Fruit fly (Drosophila melanogaster) whole organism, embryonic: ENCODE data around the gene mthl9.

Experiments
- Asciz ChIP-seq: fragments of 200-800 bp; sonication (Bioruptor generic); optimal IDR thresholded peaks from 2 replicates; lab custom pipeline; 2017; ENCODE audit warnings: missing biosample characterization, mild to moderate bottlenecking, missing genetic modification characterization, missing genetic modification reagents
- Bgb ChIP-seq: fragments of 200-800 bp; sonication (Bioruptor generic); IDR thresholded peaks from 2 replicates; pipeline ENCODE4 v1.3.6; 2022; ENCODE audit warnings: missing biosample characterization, missing genetic modification characterization; ENCODE audit not compliant: partially characterized antibody
- C15 ChIP-seq: fragments of 200-800 bp; sonication (Bioruptor generic); IDR thresholded peaks from 3 replicates; pipeline ENCODE4 v1.3.6; 2022; ENCODE audit warnings: missing biosample characterization, missing genetic modification characterization
- CG10366 ChIP-seq: fragments of 200-800 bp; sonication (Bioruptor generic); IDR thresholded peaks from 2 replicates; pipeline ENCODE4 v1.3.6; 2022; ENCODE audit warnings: missing biosample characterization, missing genetic modification characterization
- CG10431 ChIP-seq: fragments of 200-800 bp; sonication (Bioruptor generic); optimal IDR thresholded peaks from 3 replicates; lab custom pipeline; 2018; ENCODE audit warnings: missing biosample characterization, mild to moderate bottlenecking, missing genetic modification characterization
- CG10959 ChIP-seq: fragments of 200-800 bp; sonication (Bioruptor generic); IDR thresholded peaks from 2 replicates; pipeline ENCODE4 v1.3.6; 2022; ENCODE audit warnings: missing biosample characterization, missing genetic modification characterization
- CG11696 ChIP-seq: fragments of 200-800 bp; sonication (Bioruptor generic); IDR thresholded peaks from 2 replicates; pipeline ENCODE4 v1.3.6; 2022; ENCODE audit warnings: missing biosample characterization, missing genetic modification characterization
- CG12744 ChIP-seq: fragments of 200-800 bp; sonication (Bioruptor generic); optimal IDR thresholded peaks from 2 replicates; lab custom pipeline; 2016; ENCODE audit warnings: missing biosample characterization, missing genetic modification characterization
- CG17829 ChIP-seq: fragments of 200-800 bp; optimal IDR thresholded peaks from 2 replicates; lab custom pipeline; 2019; ENCODE audit warnings: missing biosample characterization, mild to moderate bottlenecking, missing genetic modification characterization, moderate library complexity
- CG1832 ChIP-seq: fragments of 200-800 bp; sonication (Bioruptor generic); optimal IDR thresholded peaks from 2 replicates; lab custom pipeline; 2017; ENCODE audit warnings: missing biosample characterization, mild to moderate bottlenecking, missing genetic modification characterization, inconsistent platforms
- CG30020 ChIP-seq: fragments of 200-800 bp; optimal IDR thresholded peaks from 2 replicates; lab custom pipeline; 2019; ENCODE audit warnings: missing biosample characterization, mild to moderate bottlenecking, missing genetic modification characterization, moderate library complexity
- CG31365 ChIP-seq: fragments of 200-800 bp; sonication (Bioruptor generic); optimal IDR thresholded peaks from 2 replicates; lab custom pipeline; 2018; ENCODE audit warnings: missing biosample characterization, mild to moderate bottlenecking, missing genetic modification characterization
- CG5245 ChIP-seq: fragments of 200-800 bp; sonication (Bioruptor generic); optimal IDR thresholded peaks from 3 replicates; lab custom pipeline; 2016; ENCODE audit warnings: missing biosample characterization, missing genetic modification characterization
- CG5953 ChIP-seq: fragments of 200-800 bp; sonication (Bioruptor generic); IDR thresholded peaks from 2 replicates; pipeline ENCODE4 v1.3.6; 2022; ENCODE audit warnings: missing biosample characterization, missing genetic modification characterization
- CG6175 ChIP-seq: fragments of 200-800 bp; sonication (Bioruptor generic); IDR thresholded peaks from 3 replicates; pipeline ENCODE4 v1.3.6; 2022; ENCODE audit warnings: missing biosample characterization, missing genetic modification characterization
- CG6689 ChIP-seq: fragments of 200-800 bp; sonication (Bioruptor generic); IDR thresholded peaks from 2 replicates; pipeline ENCODE4 v1.3.6; 2022; ENCODE audit warnings: missing biosample characterization, missing genetic modification characterization
- CG7556 ChIP-seq: fragments of 200-800 bp; sonication (Bioruptor generic); optimal IDR thresholded peaks from 2 replicates; lab custom pipeline; 2017; ENCODE audit warnings: missing biosample characterization, mild to moderate bottlenecking, missing genetic modification characterization
- CG9727 ChIP-seq: fragments of 200-800 bp; sonication (Bioruptor generic); optimal IDR thresholded peaks from 3 replicates; lab custom pipeline; 2017; ENCODE audit warnings: missing biosample characterization, mild to moderate bottlenecking, missing genetic modification characterization
- CG9797 ChIP-seq: fragments of 200-800 bp; sonication (Bioruptor generic); optimal IDR thresholded peaks from 3 replicates; lab custom pipeline; 2018; ENCODE audit warnings: missing biosample characterization, mild to moderate bottlenecking, missing genetic modification characterization
- Dip2 ChIP-seq: fragments of 200-800 bp; sonication (Bioruptor generic); IDR thresholded peaks from 2 replicates; pipeline ENCODE4 v1.3.6; 2022; ENCODE audit warnings: missing biosample characterization, missing genetic modification characterization
- Doc2 ChIP-seq: fragments of 200-800 bp; sonication (Bioruptor generic); IDR thresholded peaks from 2 replicates; pipeline ENCODE4 v1.3.6; 2022; ENCODE audit warnings: missing biosample characterization, missing genetic modification characterization
- Doc3 ChIP-seq: fragments of 200-800 bp; sonication (Bioruptor generic); IDR thresholded peaks from 3 replicates; pipeline ENCODE4 v1.3.6; 2022; ENCODE audit warnings: missing biosample characterization, missing genetic modification characterization; ENCODE audit not compliant: partially characterized antibody
- Fer3 ChIP-seq: fragments of 200-800 bp; sonication (Bioruptor generic); optimal IDR thresholded peaks from 2 replicates; lab custom pipeline; 2018; ENCODE audit warnings: missing biosample characterization, mild to moderate bottlenecking, missing genetic modification characterization, moderate library complexity
- H15 ChIP-seq: fragments of 200-800 bp; sonication (Bioruptor generic); IDR thresholded peaks from 3 replicates; pipeline ENCODE4 v1.3.6; 2022; ENCODE audit warnings: missing biosample characterization, missing genetic modification characterization
- Hmr ChIP-seq: fragments of 200-800 bp; sonication (Bioruptor generic); optimal IDR thresholded peaks from 3 replicates; lab custom pipeline; 2017; ENCODE audit warnings: mild to moderate bottlenecking, missing biosample characterization, missing genetic modification reagents, missing genetic modification characterization
- Hr51 ChIP-seq, 2 experiments: fragments of 200-800 bp; sonication (Bioruptor generic); optimal IDR thresholded peaks; 2 replicates in 1 of 2; 3 replicates in 1 of 2; lab custom pipeline; 2016 to 2018; ENCODE audit warnings: missing biosample characterization in 2 of 2, missing genetic modification characterization in 2 of 2, mild to moderate bottlenecking in 1 of 2, moderate library complexity in 1 of 2
- Lpt ChIP-seq: fragments of >200 bp; optimal IDR thresholded peaks from 2 replicates; lab custom pipeline; 2018; ENCODE audit warnings: missing biosample characterization, missing genetic modification characterization
- Med ChIP-seq: fragments of 200-800 bp; sonication (Bioruptor generic); peaks from one replicate; lab custom pipeline; 2016; ENCODE audit warnings: missing biosample characterization, missing genetic modification characterization, mild to moderate bottlenecking, inconsistent platforms, moderate library complexity
- NC2β ChIP-seq: fragments of 200-800 bp; sonication (Bioruptor generic); optimal IDR thresholded peaks from 2 replicates; lab custom pipeline; 2016; ENCODE audit warnings: missing biosample characterization, missing genetic modification characterization
- Nf-YC ChIP-seq: fragments of 200-800 bp; optimal IDR thresholded peaks from 3 replicates; lab custom pipeline; 2019; ENCODE audit warnings: missing biosample characterization, mild to moderate bottlenecking, missing genetic modification characterization, moderate library complexity
- Scr ChIP-seq: fragments of 200-800 bp; sonication (Bioruptor generic); IDR thresholded peaks from 2 replicates; pipeline ENCODE4 v1.3.6; 2022; ENCODE audit warnings: missing biosample characterization, missing genetic modification characterization; ENCODE audit not compliant: partially characterized antibody
- Sox102F ChIP-seq: fragments of 200-800 bp; sonication (Bioruptor generic); optimal IDR thresholded peaks from 2 replicates; lab custom pipeline; 2018; ENCODE audit warnings: missing biosample characterization, mild to moderate bottlenecking, missing genetic modification characterization, moderate library complexity
- TFAM ChIP-seq: fragments of 200-800 bp; sonication (Bioruptor generic); optimal IDR thresholded peaks from 2 replicates; lab custom pipeline; 2017; ENCODE audit warnings: missing biosample characterization, missing genetic modification characterization, inconsistent platforms
- aop ChIP-seq: fragments of 200-800 bp; sonication (Bioruptor generic); IDR thresholded peaks from 2 replicates; pipeline ENCODE4 v1.3.6; 2022; ENCODE audit warnings: missing biosample characterization, missing genetic modification characterization
- bab2 ChIP-seq: fragments of 200-800 bp; sonication (Bioruptor generic); optimal IDR thresholded peaks from 2 replicates; lab custom pipeline; 2016; ENCODE audit warnings: missing biosample characterization, missing genetic modification characterization
- chn ChIP-seq: fragments of 200-800 bp; sonication (Bioruptor generic); optimal IDR thresholded peaks from 2 replicates; lab custom pipeline; 2016; ENCODE audit warnings: missing biosample characterization, missing genetic modification characterization
- dm ChIP-seq: fragments of 200-800 bp; sonication (Bioruptor generic); optimal IDR thresholded peaks from 3 replicates; lab custom pipeline; 2016; ENCODE audit warnings: missing biosample characterization, missing genetic modification characterization
- dpn ChIP-seq, 2 experiments: fragments of 200-800 bp; sonication (Bioruptor generic); optimal IDR thresholded peaks; 3 replicates each; lab custom pipeline; 2016; ENCODE audit warnings: missing biosample characterization in 2 of 2, missing genetic modification characterization in 2 of 2
- fd3F ChIP-seq: fragments of 200-800 bp; sonication (Bioruptor generic); optimal IDR thresholded peaks from 2 replicates; lab custom pipeline; 2018; ENCODE audit warnings: missing biosample characterization, mild to moderate bottlenecking, missing genetic modification characterization, moderate library complexity
- fru ChIP-seq: fragments of >200 bp; optimal IDR thresholded peaks from 2 replicates; lab custom pipeline; 2017
- gro ChIP-seq: fragments of 200-800 bp; sonication (Bioruptor generic); optimal IDR thresholded peaks from 2 replicates; lab custom pipeline; 2016; ENCODE audit warnings: missing biosample characterization, missing genetic modification characterization
- klu ChIP-seq: fragments of 200-800 bp; sonication (Bioruptor generic); IDR thresholded peaks from 2 replicates; pipeline ENCODE4 v1.3.6; 2022; ENCODE audit warnings: missing biosample characterization, missing genetic modification characterization
- kni ChIP-seq: fragments of 200-800 bp; sonication (Bioruptor generic); optimal IDR thresholded peaks from 3 replicates; lab custom pipeline; 2017; ENCODE audit warnings: mild to moderate bottlenecking, missing biosample characterization, missing genetic modification reagents, missing genetic modification characterization
- oc ChIP-seq: fragments of 200-800 bp; sonication (Bioruptor generic); optimal IDR thresholded peaks from 2 replicates; lab custom pipeline; 2018; ENCODE audit warnings: missing biosample characterization, mild to moderate bottlenecking, missing genetic modification characterization, moderate library complexity
- schlank ChIP-seq: fragments of 200-800 bp; sonication (Bioruptor generic); optimal IDR thresholded peaks from 2 replicates; lab custom pipeline; 2018; ENCODE audit warnings: missing biosample characterization, mild to moderate bottlenecking, missing genetic modification characterization
- slou ChIP-seq: fragments of 200-800 bp; sonication (Bioruptor generic); optimal IDR thresholded peaks from 3 replicates; lab custom pipeline; 2016; ENCODE audit warnings: missing biosample characterization, missing genetic modification characterization
- slp2 ChIP-seq: fragments of 200-800 bp; sonication (Bioruptor generic); optimal IDR thresholded peaks from 2 replicates; lab custom pipeline; 2016; ENCODE audit warnings: missing biosample characterization, missing genetic modification characterization
- sob ChIP-seq: fragments of 200-800 bp; sonication (Bioruptor generic); IDR thresholded peaks from 2 replicates; pipeline ENCODE4 v1.3.6; 2022; ENCODE audit warnings: missing biosample characterization, missing genetic modification characterization
- stc ChIP-seq: fragments of 200-800 bp; sonication (Bioruptor generic); IDR thresholded peaks from 2 replicates; pipeline ENCODE4 v1.3.6; 2022; ENCODE audit warnings: missing biosample characterization, missing genetic modification characterization
- usp ChIP-seq: fragments of >200 bp; optimal IDR thresholded peaks from 2 replicates; lab custom pipeline; 2017; ENCODE audit warnings: missing biosample characterization, missing genetic modification characterization
- wdn ChIP-seq: fragments of 200-800 bp; sonication (Bioruptor generic); IDR thresholded peaks from 2 replicates; pipeline ENCODE4 v1.3.6; 2022; ENCODE audit warnings: missing biosample characterization, missing genetic modification characterization

mthl9 gene

dm6 chr3L:292146-292776, 39.8 kb downstream of the mthl9 start (continued):
- TF ChIP-seq CG5953: no peak
- no peak for TF ChIP-seq slp2 (GFP tag; lab: Kevin White, UChicago)
- peak; percentile 46 for TF ChIP-seq gro (GFP tag; lab: Kevin White, UChicago)
- TF ChIP-seq CG11696 (GFP tag; lab: Robert Waterston, UW): no peak
- 0 out of 2 replicates have a peak, but pooled peaks have one; percentile 27 for TF ChIP-seq CG6689 (GFP tag; lab: Robert Waterston, UW)
- TF ChIP-seq TFAM (GFP tag; lab: Kevin White, UChicago): no peak
- no peak for TF ChIP-seq fru (lab: Kevin White, UChicago)
- peak; percentile 17 for TF ChIP-seq dm (GFP tag; lab: Kevin White, UChicago)
- no peak for TF ChIP-seq Dip2
- TF ChIP-seq Fer3 (tag; lab: Kevin White, UChicago): no peak
- TF ChIP-seq Bgb (GFP tag; lab: Robert Waterston, UW): peak; percentile 10; the same call in 1 of the 2 replicates
- peak; percentile 79 for TF ChIP-seq Med (GFP tag; lab: Kevin White, UChicago)
- peak in 1 of 2 experiments; percentile 17 for TF ChIP-seq Hr51 (GFP tag; optimal IDR thresholded peaks at IDR 0.05; lab: Kevin White, UChicago)
- peak; percentile 48 for TF ChIP-seq Hmr (GFP tag; lab: Kevin White, UChicago)
- no peak for TF ChIP-seq fd3F (GFP tag; lab: Kevin White, UChicago)
- peak; percentile 41 for TF ChIP-seq sob (GFP tag; lab: Robert Waterston, UW)
- peak in 1 of 2 experiments; percentile 10 for TF ChIP-seq dpn (GFP tag; optimal IDR thresholded peaks at IDR 0.05; lab: Kevin White, UChicago)
- TF ChIP-seq kni (GFP tag; lab: Kevin White, UChicago): peak; percentile 56
- TF ChIP-seq wdn (GFP tag; lab: Robert Waterston, UW): no peak
- no peak for TF ChIP-seq CG10366 (GFP tag; lab: Robert Waterston, UW)
- TF ChIP-seq Lpt (GFP tag; lab: Kevin White, UChicago): no peak
- 0 out of 3 replicates have a peak, but pooled peaks have one; percentile 6 for TF ChIP-seq H15 (GFP tag; lab: Robert Waterston, UW)
- no peak for TF ChIP-seq CG30020 (tag; lab: Kevin White, UChicago)
- TF ChIP-seq Sox102F (GFP tag; lab: Kevin White, UChicago): no peak
- TF ChIP-seq CG12744 (GFP tag; lab: Kevin White, UChicago): no peak
- TF ChIP-seq slou (GFP tag; lab: Kevin White, UChicago): no peak
- TF ChIP-seq CG31365 (tag; lab: Kevin White, UChicago): peak; percentile 8
- TF ChIP-seq CG5245: no peak
- no peak for TF ChIP-seq aop (GFP tag; lab: Robert Waterston, UW)
- no peak for TF ChIP-seq CG9727
- no peak for TF ChIP-seq CG1832 (GFP tag; lab: Kevin White, UChicago)
- peak; percentile 11 for TF ChIP-seq Nf-YC (tag; lab: Kevin White, UChicago)
- peak; percentile 7 for TF ChIP-seq chn (GFP tag; lab: Kevin White, UChicago)
- TF ChIP-seq usp (GFP tag; lab: Kevin White, UChicago): no peak
- TF ChIP-seq oc: no peak
- no peak for TF ChIP-seq schlank
- TF ChIP-seq Doc3 (GFP tag; lab: Robert Waterston, UW): no peak
- TF ChIP-seq CG9797 (GFP tag; lab: Kevin White, UChicago): peak; percentile 97
- TF ChIP-seq klu (GFP tag; lab: Robert Waterston, UW): no peak
- TF ChIP-seq CG10431 (GFP tag; lab: Kevin White, UChicago): no peak
- peak; percentile 12 for TF ChIP-seq CG7556 (GFP tag; lab: Kevin White, UChicago)
- no peak for TF ChIP-seq Doc2 (GFP tag; lab: Robert Waterston, UW)
- TF ChIP-seq bab2 (GFP tag; lab: Kevin White, UChicago): no peak
- no peak for TF ChIP-seq C15 (GFP tag; lab: Robert Waterston, UW)
- no peak; the same call in 1 of the 2 replicates for TF ChIP-seq stc (GFP tag; lab: Robert Waterston, UW)
- TF ChIP-seq CG10959 (GFP tag; lab: Robert Waterston, UW): no peak
- no peak for TF ChIP-seq Scr
- no peak for TF ChIP-seq Asciz (GFP tag; lab: Kevin White, UChicago)
- no peak for TF ChIP-seq CG6175 (GFP tag; lab: Robert Waterston, UW)
- TF ChIP-seq CG17829 (tag; lab: Kevin White, UChicago): peak; percentile 9
- TF ChIP-seq NC2β: peak; percentile 4
